Fruit fly (Drosophila melanogaster) whole organism, embryonic: ENCODE data around the gene Rtca.

Experiments
- Ada2b ChIP-seq: fragments of 200-800 bp; sonication (Bioruptor generic); IDR thresholded peaks from 2 replicates; pipeline ENCODE4 v1.3.6; 2022; ENCODE audit warnings: missing biosample characterization, missing genetic modification characterization
- Adf1 ChIP-seq: fragments of 200-800 bp; sonication (Bioruptor generic); IDR thresholded peaks from 2 replicates; pipeline ENCODE4 v1.3.6; 2022; ENCODE audit warnings: missing biosample characterization, missing genetic modification characterization
- CG10267 ChIP-seq: fragments of 200-800 bp; sonication (Bioruptor generic); optimal IDR thresholded peaks from 2 replicates; lab custom pipeline; 2018; ENCODE audit warnings: missing biosample characterization, mild to moderate bottlenecking, missing genetic modification characterization, moderate library complexity
- CG10321 ChIP-seq: fragments of 200-800 bp; sonication (Bioruptor generic); IDR thresholded peaks from 2 replicates; pipeline ENCODE4 v1.3.6; 2022; ENCODE audit warnings: missing biosample characterization, missing genetic modification characterization
- CG10366 ChIP-seq: fragments of 200-800 bp; sonication (Bioruptor generic); IDR thresholded peaks from 2 replicates; pipeline ENCODE4 v1.3.6; 2022; ENCODE audit warnings: missing biosample characterization, missing genetic modification characterization
- CG11723 ChIP-seq: fragments of 200-800 bp; sonication (Bioruptor generic); optimal IDR thresholded peaks from 2 replicates; lab custom pipeline; 2017; ENCODE audit warnings: missing biosample characterization, mild to moderate bottlenecking, missing genetic modification characterization
- CG12104 ChIP-seq: fragments of 200-800 bp; sonication (Bioruptor generic); optimal IDR thresholded peaks from 3 replicates; lab custom pipeline; 2016; ENCODE audit warnings: missing biosample characterization, missing genetic modification characterization
- CG12391 ChIP-seq: fragments of 200-800 bp; sonication (Bioruptor generic); optimal IDR thresholded peaks from 3 replicates; lab custom pipeline; 2018; ENCODE audit warnings: missing biosample characterization, mild to moderate bottlenecking, missing genetic modification characterization, moderate library complexity
- CG12744 ChIP-seq: fragments of 200-800 bp; sonication (Bioruptor generic); optimal IDR thresholded peaks from 2 replicates; lab custom pipeline; 2016; ENCODE audit warnings: missing biosample characterization, missing genetic modification characterization
- CG14441 ChIP-seq: fragments of 200-800 bp; sonication (Bioruptor generic); IDR thresholded peaks from 2 replicates; pipeline ENCODE4 v1.3.6; 2022; ENCODE audit warnings: missing biosample characterization, missing genetic modification characterization
- CG17385 ChIP-seq: fragments of 200-800 bp; sonication (Bioruptor generic); optimal IDR thresholded peaks from 3 replicates; lab custom pipeline; 2018; ENCODE audit warnings: missing biosample characterization, mild to moderate bottlenecking, missing genetic modification characterization
- CG18599 ChIP-seq: fragments of 200-800 bp; sonication (Bioruptor generic); optimal IDR thresholded peaks from 3 replicates; lab custom pipeline; 2017; ENCODE audit warnings: missing biosample characterization, missing genetic modification characterization, mild to moderate bottlenecking, moderate library complexity, missing genetic modification reagents
- CG2712 ChIP-seq: fragments of 200-800 bp; optimal IDR thresholded peaks from 3 replicates; lab custom pipeline; 2019; ENCODE audit warnings: missing biosample characterization, mild to moderate bottlenecking, missing genetic modification characterization, moderate library complexity
- CG3281 ChIP-seq: fragments of 200-800 bp; sonication (Bioruptor generic); optimal IDR thresholded peaks from 3 replicates; lab custom pipeline; 2017; ENCODE audit warnings: missing biosample characterization, mild to moderate bottlenecking, missing genetic modification characterization
- CG34376 ChIP-seq: fragments of 200-800 bp; sonication (Bioruptor generic); optimal IDR thresholded peaks from 2 replicates; lab custom pipeline; 2018; ENCODE audit warnings: missing biosample characterization, mild to moderate bottlenecking, missing genetic modification characterization
- CG4730 ChIP-seq: fragments of 200-800 bp; sonication (Bioruptor generic); IDR thresholded peaks from 2 replicates; pipeline ENCODE4 v1.3.6; 2022; ENCODE audit warnings: missing biosample characterization, missing genetic modification characterization
- CG7839 ChIP-seq: fragments of 200-800 bp; sonication (Bioruptor generic); optimal IDR thresholded peaks from 3 replicates; lab custom pipeline; 2018; ENCODE audit warnings: missing biosample characterization, mild to moderate bottlenecking, missing genetic modification characterization, moderate library complexity
- CG8359 ChIP-seq: fragments of 200-800 bp; sonication (Bioruptor generic); optimal IDR thresholded peaks from 2 replicates; lab custom pipeline; 2017; ENCODE audit warnings: missing biosample characterization, mild to moderate bottlenecking, missing genetic modification characterization, borderline replicate concordance
- CG9932 ChIP-seq: fragments of 200-800 bp; sonication (Bioruptor generic); IDR thresholded peaks from 2 replicates; pipeline ENCODE4 v1.3.6; 2022; ENCODE audit warnings: missing biosample characterization, missing genetic modification characterization
- D ChIP-seq, 2 experiments: fragments of 200-800 bp in 1 of 2; fragments of >200 bp in 1 of 2; sonication (Bioruptor generic) in 1 of 2; optimal IDR thresholded peaks; 2 replicates in 1 of 2; 3 replicates in 1 of 2; lab custom pipeline; 2017; ENCODE audit warnings: mild to moderate bottlenecking in 1 of 2, missing biosample characterization in 1 of 2, missing genetic modification characterization in 1 of 2, missing genetic modification reagents in 1 of 2
- Deaf1 ChIP-seq: fragments of 200-800 bp; optimal IDR thresholded peaks from 3 replicates; lab custom pipeline; 2019; ENCODE audit warnings: missing biosample characterization, mild to moderate bottlenecking, missing genetic modification characterization, moderate library complexity
- Doc3 ChIP-seq: fragments of 200-800 bp; sonication (Bioruptor generic); IDR thresholded peaks from 3 replicates; pipeline ENCODE4 v1.3.6; 2022; ENCODE audit warnings: missing biosample characterization, missing genetic modification characterization; ENCODE audit not compliant: partially characterized antibody
- E2f1 ChIP-seq: fragments of 200-800 bp; sonication (Bioruptor generic); IDR thresholded peaks from 2 replicates; pipeline ENCODE4 v1.3.6; 2022; ENCODE audit warnings: missing biosample characterization, missing genetic modification characterization
- Eip74EF ChIP-seq, 2 experiments: fragments of 200-800 bp in 1 of 2; fragments of >200 bp in 1 of 2; sonication (Bioruptor generic) in 1 of 2; optimal IDR thresholded peaks; 2 replicates each; lab custom pipeline; 2017 to 2019; ENCODE audit warnings: missing biosample characterization in 2 of 2, missing genetic modification characterization in 2 of 2, mild to moderate bottlenecking in 1 of 2, moderate library complexity in 1 of 2
- Ets97D ChIP-seq: fragments of 200-800 bp; sonication (Bioruptor generic); optimal IDR thresholded peaks from 3 replicates; lab custom pipeline; 2016; ENCODE audit warnings: missing biosample characterization, missing genetic modification characterization
- HmgD ChIP-seq: fragments of 200-800 bp; sonication (Bioruptor generic); optimal IDR thresholded peaks from 3 replicates; lab custom pipeline; 2016; ENCODE audit warnings: missing biosample characterization, missing genetic modification characterization
- Hmr ChIP-seq: fragments of 200-800 bp; sonication (Bioruptor generic); optimal IDR thresholded peaks from 3 replicates; lab custom pipeline; 2017; ENCODE audit warnings: mild to moderate bottlenecking, missing biosample characterization, missing genetic modification reagents, missing genetic modification characterization
- Lim3 ChIP-seq: fragments of 200-800 bp; sonication (Bioruptor generic); IDR thresholded peaks from 2 replicates; pipeline ENCODE4 v1.3.6; 2022; ENCODE audit warnings: missing biosample characterization, missing genetic modification characterization
- MBD-R2 ChIP-seq: fragments of 200-800 bp; sonication (Bioruptor generic); IDR thresholded peaks from 2 replicates; pipeline ENCODE4 v1.3.6; 2022; ENCODE audit warnings: missing biosample characterization, missing genetic modification characterization
- NfI ChIP-seq: fragments of 200-800 bp; sonication (Bioruptor generic); optimal IDR thresholded peaks from 3 replicates; lab custom pipeline; 2018; ENCODE audit warnings: missing biosample characterization, mild to moderate bottlenecking, missing genetic modification characterization, moderate library complexity
- Oli ChIP-seq: fragments of 200-800 bp; sonication (Bioruptor generic); optimal IDR thresholded peaks from 2 replicates; lab custom pipeline; 2018; ENCODE audit warnings: missing biosample characterization, mild to moderate bottlenecking, missing genetic modification characterization, moderate library complexity
- Optix ChIP-seq: fragments of 200-800 bp; sonication (Bioruptor generic); IDR thresholded peaks from 3 replicates; pipeline ENCODE4 v1.3.6; 2022; ENCODE audit warnings: missing biosample characterization, missing genetic modification characterization
- Xbp1 ChIP-seq: fragments of 200-800 bp; sonication (Bioruptor generic); optimal IDR thresholded peaks from 3 replicates; lab custom pipeline; 2016; ENCODE audit warnings: missing biosample characterization, mild to moderate bottlenecking, missing genetic modification characterization
- ash1 ChIP-seq: fragments of 200-800 bp; sonication (Bioruptor generic); optimal IDR thresholded peaks from 2 replicates; lab custom pipeline; 2018; ENCODE audit warnings: missing biosample characterization, mild to moderate bottlenecking, missing genetic modification characterization
- bab2 ChIP-seq: fragments of 200-800 bp; sonication (Bioruptor generic); optimal IDR thresholded peaks from 2 replicates; lab custom pipeline; 2016; ENCODE audit warnings: missing biosample characterization, missing genetic modification characterization
- chif ChIP-seq, 2 experiments: fragments of 200-800 bp; sonication (Bioruptor generic); optimal IDR thresholded peaks; 3 replicates each; lab custom pipeline; 2016; ENCODE audit warnings: missing biosample characterization in 2 of 2, missing genetic modification characterization in 2 of 2
- crp ChIP-seq, 2 experiments: fragments of 200-800 bp; sonication (Bioruptor generic); optimal IDR thresholded peaks; 2 replicates in 1 of 2; 3 replicates in 1 of 2; lab custom pipeline; 2017; ENCODE audit warnings: missing biosample characterization in 2 of 2, missing genetic modification characterization in 2 of 2, mild to moderate bottlenecking in 1 of 2, moderate library complexity in 1 of 2
- dmrt99B ChIP-seq: fragments of 200-800 bp; sonication (Bioruptor generic); optimal IDR thresholded peaks from 2 replicates; lab custom pipeline; 2018; ENCODE audit warnings: missing biosample characterization, mild to moderate bottlenecking, missing genetic modification characterization, moderate library complexity
- emc ChIP-seq: fragments of 200-800 bp; sonication (Bioruptor generic); optimal IDR thresholded peaks from 2 replicates; lab custom pipeline; 2016; ENCODE audit warnings: missing biosample characterization, missing genetic modification characterization
- eve ChIP-seq, 2 experiments: fragments of >200 bp; optimal IDR thresholded peaks; 2 replicates each; lab custom pipeline; 2017; ENCODE audit warnings: missing biosample characterization in 2 of 2, missing genetic modification characterization in 2 of 2
- fd102C ChIP-seq: fragments of 200-800 bp; sonication (Bioruptor generic); optimal IDR thresholded peaks from 2 replicates; lab custom pipeline; 2018; ENCODE audit warnings: missing biosample characterization, mild to moderate bottlenecking, missing genetic modification characterization, moderate library complexity
- klu ChIP-seq: fragments of 200-800 bp; sonication (Bioruptor generic); IDR thresholded peaks from 2 replicates; pipeline ENCODE4 v1.3.6; 2022; ENCODE audit warnings: missing biosample characterization, missing genetic modification characterization
- onecut ChIP-seq: fragments of 200-800 bp; sonication (Bioruptor generic); IDR thresholded peaks from 2 replicates; pipeline ENCODE4 v1.3.6; 2022; ENCODE audit warnings: missing biosample characterization, missing genetic modification characterization
- pfk ChIP-seq: fragments of 200-800 bp; sonication (Bioruptor generic); optimal IDR thresholded peaks from 2 replicates; lab custom pipeline; 2018; ENCODE audit warnings: missing biosample characterization, mild to moderate bottlenecking, missing genetic modification characterization, moderate library complexity
- phol ChIP-seq: fragments of 200-800 bp; sonication (Bioruptor generic); optimal IDR thresholded peaks from 3 replicates; lab custom pipeline; 2018; ENCODE audit warnings: missing biosample characterization, mild to moderate bottlenecking, missing genetic modification characterization, moderate library complexity
- tin ChIP-seq: fragments of 200-800 bp; sonication (Bioruptor generic); optimal IDR thresholded peaks from 3 replicates; lab custom pipeline; 2016; ENCODE audit warnings: missing biosample characterization, missing genetic modification characterization
- tll ChIP-seq, 2 experiments: fragments of 200-800 bp in 1 of 2; fragments of >200 bp in 1 of 2; sonication (Bioruptor generic) in 1 of 2; optimal IDR thresholded peaks; 2 replicates each; lab custom pipeline; 2017 to 2019; ENCODE audit warnings: missing biosample characterization in 2 of 2, missing genetic modification characterization in 2 of 2, mild to moderate bottlenecking in 1 of 2, moderate library complexity in 1 of 2
- wdn ChIP-seq: fragments of 200-800 bp; sonication (Bioruptor generic); IDR thresholded peaks from 2 replicates; pipeline ENCODE4 v1.3.6; 2022; ENCODE audit warnings: missing biosample characterization, missing genetic modification characterization

Gene Rtca

dm6 chrX:2106367-2106766 lies 34.2 kb downstream of the Rtca start (continued):
- no peak for TF ChIP-seq CG10267 (tag; lab: Kevin White, UChicago)
- peak in 1 of 2 experiments; percentile 44 for TF ChIP-seq Eip74EF (GFP tag; optimal IDR thresholded peaks at IDR 0.05; lab: Kevin White, UChicago)
- no peak for TF ChIP-seq emc (GFP tag; lab: Kevin White, UChicago)
- TF ChIP-seq NfI (GFP tag; lab: Kevin White, UChicago) = peak; percentile 31
- TF ChIP-seq CG12744 = no peak
- TF ChIP-seq HmgD (GFP tag; lab: Kevin White, UChicago) = no peak
- peak; percentile 79 for TF ChIP-seq Ets97D
- no peak for TF ChIP-seq CG10366 (GFP tag; lab: Robert Waterston, UW)
- TF ChIP-seq D (optimal IDR thresholded peaks at IDR 0.05; lab: Kevin White, UChicago) = no peak
- no peak for TF ChIP-seq D (GFP tag; optimal IDR thresholded peaks at IDR 0.05; lab: Kevin White, UChicago)
- no peak for TF ChIP-seq tll (GFP tag; optimal IDR thresholded peaks at IDR 0.05; lab: Kevin White, UChicago)
- TF ChIP-seq Doc3 (GFP tag; lab: Robert Waterston, UW) = no peak
- no peak for TF ChIP-seq CG2712 (tag; lab: Kevin White, UChicago)
- no peak for TF ChIP-seq Ada2b (GFP tag; lab: Robert Waterston, UW)

- TF ChIP-seq phol (tag; lab: Kevin White, UChicago) = no peak
- TF ChIP-seq CG9932 = 0 out of 2 replicates have a peak, but pooled peaks have one; percentile 12
- TF ChIP-seq CG18599 (GFP tag; lab: Kevin White, UChicago) = no peak
- TF ChIP-seq tin = no peak
- no peak for TF ChIP-seq MBD-R2 (GFP tag; lab: Robert Waterston, UW)
- no peak for TF ChIP-seq CG8359 (GFP tag; lab: Kevin White, UChicago)
- no peak for TF ChIP-seq Optix
- no peak for TF ChIP-seq chif (GFP tag; optimal IDR thresholded peaks at IDR 0.05; lab: Kevin White, UChicago)
- peak; percentile 27; the same call in 1 of the 2 replicates for TF ChIP-seq CG14441 (GFP tag; lab: Robert Waterston, UW)
- no peak for TF ChIP-seq ash1 (GFP tag; lab: Kevin White, UChicago)
- no peak for TF ChIP-seq Hmr
- no peak for TF ChIP-seq klu (GFP tag; lab: Robert Waterston, UW)
- no peak for TF ChIP-seq CG34376 (GFP tag; lab: Kevin White, UChicago)
- TF ChIP-seq E2f1 = 0 out of 2 replicates have a peak, but pooled peaks have one; percentile 7
- no peak for TF ChIP-seq CG10321 (GFP tag; lab: Robert Waterston, UW)
- no peak for TF ChIP-seq Oli (tag; lab: Kevin White, UChicago)
- TF ChIP-seq CG17385 (GFP tag; lab: Kevin White, UChicago) = no peak
- TF ChIP-seq dmrt99B (tag; lab: Kevin White, UChicago) = no peak
- TF ChIP-seq fd102C (GFP tag; lab: Kevin White, UChicago) = no peak
- no peak for TF ChIP-seq bab2 (GFP tag; lab: Kevin White, UChicago)
- no peak for TF ChIP-seq CG12391 (tag; lab: Kevin White, UChicago)
- TF ChIP-seq CG3281 (GFP tag; lab: Kevin White, UChicago) = no peak
- TF ChIP-seq crp (GFP tag; optimal IDR thresholded peaks at IDR 0.05; lab: Kevin White, UChicago) = no peak
- no peak for TF ChIP-seq Lim3 (GFP tag; lab: Robert Waterston, UW)
- TF ChIP-seq CG11723 = no peak
- TF ChIP-seq wdn = no peak
- no peak for TF ChIP-seq CG7839 (tag; lab: Kevin White, UChicago)
- TF ChIP-seq Xbp1 (GFP tag; lab: Kevin White, UChicago) = peak; percentile 3
- TF ChIP-seq pfk (GFP tag; lab: Kevin White, UChicago) = no peak
- TF ChIP-seq CG4730 = no peak
- TF ChIP-seq onecut (GFP tag; lab: Robert Waterston, UW) = no peak
- no peak for TF ChIP-seq CG12104 (GFP tag; lab: Kevin White, UChicago)
- TF ChIP-seq Deaf1 (tag; lab: Kevin White, UChicago) = no peak
- TF ChIP-seq Adf1 (GFP tag; lab: Robert Waterston, UW) = no peak
- TF ChIP-seq eve (GFP tag; optimal IDR thresholded peaks at IDR 0.05; lab: Kevin White, UChicago) = no peak
- no peak for TF ChIP-seq Ets97D
Observed at dm6 chrX:2107782-2108409, 35.7 kb downstream of the Rtca start.
